Worm (Caenorhabditis elegans) whole organism, midembryonic: ENCODE results near the gene puf-9.

Source experiments
- T22C8.4 ChIP-seq: fragments of 200-800 bp; sonication (Bioruptor generic); IDR thresholded peaks from 2 replicates; pipeline ENCODE4 v1.3.6; 2022; ENCODE audit warnings: missing genetic modification characterization, missing compliant biosample characterization
- cog-1 ChIP-seq: sonication (generic microtip); optimal IDR thresholded peaks from 2 replicates; lab custom pipeline; 2016; ENCODE audit warnings: missing genetic modification characterization, missing compliant biosample characterization
- flt-1 ChIP-seq: fragments of 200-800 bp; sonication (Bioruptor generic); IDR thresholded peaks from 2 replicates; pipeline ENCODE4 v1.3.6; 2022; ENCODE audit warnings: missing genetic modification characterization, missing compliant biosample characterization
- klf-2 ChIP-seq: fragments of 200-800 bp; sonication (Bioruptor generic); conservative IDR thresholded peaks from 2 replicates; pipeline ENCODE4 v1.3.6; 2022; ENCODE audit warnings: missing genetic modification reagents, missing genetic modification characterization, missing compliant biosample characterization
- med-1 ChIP-seq: sonication (generic microtip); optimal IDR thresholded peaks from 2 replicates; lab custom pipeline; 2017; ENCODE audit warnings: missing genetic modification characterization, mild to moderate bottlenecking, missing compliant biosample characterization, antibody characterized with exemption, missing genetic modification reagents; ENCODE audit not compliant: insufficient read depth
- ref-1 ChIP-seq: fragments of 200-800 bp; sonication (Bioruptor generic); conservative IDR thresholded peaks from 2 replicates; pipeline ENCODE4 v1.3.6; 2022; ENCODE audit warnings: missing genetic modification reagents, missing genetic modification characterization, missing compliant biosample characterization
- tab-1 ChIP-seq: fragments of 200-800 bp; sonication (Bioruptor generic); IDR thresholded peaks from 2 replicates; pipeline ENCODE4 v1.3.6; 2022; ENCODE audit warnings: missing genetic modification characterization, missing compliant biosample characterization
- ztf-23 ChIP-seq: fragments of 200-800 bp; sonication (Bioruptor generic); IDR thresholded peaks from 2 replicates; pipeline ENCODE4 v1.3.6; 2022; ENCODE audit warnings: missing genetic modification reagents, missing genetic modification characterization, missing compliant biosample characterization
- ztf-29 ChIP-seq: fragments of 200-800 bp; sonication (Bioruptor generic); IDR thresholded peaks from 2 replicates; pipeline ENCODE4 v1.3.6; 2022; ENCODE audit warnings: missing genetic modification reagents, missing genetic modification characterization, missing compliant biosample characterization

The puf-9 gene

ce11 chrX:5828085-5828484, 13.3 kb upstream of the puf-9 start:
- TF ChIP-seq T22C8.4 (GFP tag; lab: Robert Waterston, UW) = no peak
- TF ChIP-seq tab-1 = no peak
- TF ChIP-seq cog-1 (tag; lab: Kevin White, UChicago) = no peak

ce11 chrX:5829175-5829574, 12.2 kb upstream of the puf-9 start, which contains the start of gene acp-5:
acp-5 (plus strand) TSS chrX:5829435.
- no peak for TF ChIP-seq ref-1 (GFP tag; lab: Robert Waterston, UW)
- TF ChIP-seq cog-1 (tag; lab: Kevin White, UChicago) = no peak
- no peak for TF ChIP-seq med-1
- no peak for TF ChIP-seq klf-2 (GFP tag; lab: Robert Waterston, UW)
- TF ChIP-seq T22C8.4 (GFP tag; lab: Robert Waterston, UW) = no peak
- TF ChIP-seq ztf-29 = no peak
- TF ChIP-seq ztf-23 (GFP tag; lab: Robert Waterston, UW) = no peak
- no peak for TF ChIP-seq tab-1
- no peak for TF ChIP-seq flt-1 (GFP tag; lab: Robert Waterston, UW)

- no peak for TF ChIP-seq tab-1
- no peak for TF ChIP-seq ztf-23 (GFP tag; lab: Robert Waterston, UW)
- TF ChIP-seq med-1 = no peak
- no peak for TF ChIP-seq ref-1 (GFP tag; lab: Robert Waterston, UW)
- no peak for TF ChIP-seq flt-1 (GFP tag; lab: Robert Waterston, UW)
- no peak for TF ChIP-seq ztf-29
- no peak for TF ChIP-seq klf-2 (GFP tag; lab: Robert Waterston, UW)
- no peak for TF ChIP-seq T22C8.4 (GFP tag; lab: Robert Waterston, UW)
- no peak for TF ChIP-seq cog-1 (tag; lab: Kevin White, UChicago)
These were observed 9.6 kb upstream of the puf-9 start for ce11 chrX:5831827-5832226.

- no peak for TF ChIP-seq flt-1 (GFP tag; lab: Robert Waterston, UW)
- TF ChIP-seq ztf-29 = no peak
- no peak for TF ChIP-seq tab-1
- TF ChIP-seq klf-2 (GFP tag; lab: Robert Waterston, UW) = no peak
- TF ChIP-seq ref-1 (GFP tag; lab: Robert Waterston, UW) = no peak
- TF ChIP-seq T22C8.4 (GFP tag; lab: Robert Waterston, UW) = no peak
- no peak for TF ChIP-seq ztf-23 (GFP tag; lab: Robert Waterston, UW)
- TF ChIP-seq med-1 = no peak
- no peak for TF ChIP-seq cog-1 (tag; lab: Kevin White, UChicago)
These were observed 6.6 kb upstream of the puf-9 start, which contains the start of gene F13D11.4 for ce11 chrX:5834581-5835481. F13D11.4 (minus strand) TSS chrX:5834805.

ce11 chrX:5836527-5836926, 4.9 kb upstream of the puf-9 start:
- TF ChIP-seq T22C8.4 (GFP tag; lab: Robert Waterston, UW) = no peak
- TF ChIP-seq tab-1 = no peak
- TF ChIP-seq ref-1 (GFP tag; lab: Robert Waterston, UW) = no peak
- TF ChIP-seq cog-1 (tag; lab: Kevin White, UChicago) = no peak
- TF ChIP-seq flt-1 (GFP tag; lab: Robert Waterston, UW) = no peak
- TF ChIP-seq ztf-29 = no peak
- TF ChIP-seq klf-2 (GFP tag; lab: Robert Waterston, UW) = no peak
- TF ChIP-seq med-1 = no peak
- TF ChIP-seq ztf-23 (GFP tag; lab: Robert Waterston, UW) = no peak

ce11 chrX:5837035-5837434, 4.4 kb upstream of the puf-9 start:
- TF ChIP-seq flt-1 (GFP tag; lab: Robert Waterston, UW) (no peak), tab-1 (no peak), ztf-23 (GFP tag; lab: Robert Waterston, UW) (no peak), ref-1 (GFP tag; lab: Robert Waterston, UW) (no peak), ztf-29 (no peak), cog-1 (tag; lab: Kevin White, UChicago) (no peak), T22C8.4 (GFP tag; lab: Robert Waterston, UW) (no peak), klf-2 (GFP tag; lab: Robert Waterston, UW) (no peak), med-1 (no peak)

- TF ChIP-seq ztf-29 = no peak
- no peak for TF ChIP-seq tab-1
These were observed 2.2 kb upstream of the puf-9 start for ce11 chrX:5839143-5839542.

- TF ChIP-seq ref-1 (GFP tag; lab: Robert Waterston, UW) = no peak
These were observed 1.7 kb upstream of the puf-9 start, which contains the start of gene dct-11 for ce11 chrX:5839643-5840042. dct-11 (minus strand) TSS chrX:5839778.

- TF ChIP-seq tab-1 (peak; percentile 57; the same call in 1 of the 2 replicates), ztf-29 (no peak)
These were observed 5.9 kb downstream of the puf-9 start for ce11 chrX:5847268-5847667.

ce11 chrX:5848703-5849102, 7.3 kb downstream of the puf-9 start, which contains the start of gene atat-2:
atat-2 (plus strand) TSS chrX:5849100.
- TF ChIP-seq tab-1 (no peak), T22C8.4 (GFP tag; lab: Robert Waterston, UW) (no peak), klf-2 (GFP tag; lab: Robert Waterston, UW) (no peak), ztf-29 (no peak)

ce11 chrX:5850472-5850871, 9.1 kb downstream of the puf-9 start:
- TF ChIP-seq ztf-23 (GFP tag; lab: Robert Waterston, UW) = no peak
- TF ChIP-seq ref-1 (GFP tag; lab: Robert Waterston, UW) = no peak
- TF ChIP-seq cog-1 (tag; lab: Kevin White, UChicago) = no peak
- no peak for TF ChIP-seq ztf-29
- no peak for TF ChIP-seq med-1
- TF ChIP-seq tab-1 = no peak
- TF ChIP-seq klf-2 (GFP tag; lab: Robert Waterston, UW) = no peak
- no peak for TF ChIP-seq T22C8.4 (GFP tag; lab: Robert Waterston, UW)
- TF ChIP-seq flt-1 (GFP tag; lab: Robert Waterston, UW) = no peak
